Worm (Caenorhabditis elegans): ENCODE measurements around the gene C14A6.5.

DNA sequence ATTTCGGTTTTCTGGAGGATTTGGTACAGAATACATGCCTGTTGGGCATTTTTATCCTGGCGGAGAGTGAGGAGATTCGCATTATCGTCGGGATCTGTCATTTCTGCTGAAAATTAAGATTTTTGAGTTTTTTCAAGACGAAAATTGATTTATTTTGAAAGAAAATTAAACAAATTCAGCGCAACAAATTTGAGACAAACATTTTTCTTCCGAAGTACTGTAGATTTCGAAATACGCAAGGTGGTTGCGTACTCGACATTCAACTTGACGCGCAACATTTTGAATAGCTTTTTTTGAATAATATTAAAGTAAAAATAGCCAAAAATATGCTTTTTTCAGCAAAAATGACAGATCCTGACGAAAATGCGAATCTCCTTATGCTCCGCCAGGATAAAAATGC lies 30.3 kb downstream of the C14A6.5 start, which contains the start of gene Y37H2A.7:
- TF ChIP-seq unc-62 (GFP tag; optimal IDR thresholded peaks at IDR 0.05) (no peak), mab-9 (GFP tag; IDR thresholded peaks at IDR 0.05) (no peak), blmp-1 (tag; optimal IDR thresholded peaks at IDR 0.05) (no peak), zag-1 (tag; optimal IDR thresholded peaks at IDR 0.05) (no peak), nhr-28 (tag; optimal IDR thresholded peaks at IDR 0.05) (no peak), unc-98 (GFP tag; IDR thresholded peaks at IDR 0.05) (no peak), nhr-76 (tag; optimal IDR thresholded peaks at IDR 0.05) (no peak)
